Fruit fly (Drosophila melanogaster): ENCODE data around the gene CG14573.

The CG14573 gene

DNA sequence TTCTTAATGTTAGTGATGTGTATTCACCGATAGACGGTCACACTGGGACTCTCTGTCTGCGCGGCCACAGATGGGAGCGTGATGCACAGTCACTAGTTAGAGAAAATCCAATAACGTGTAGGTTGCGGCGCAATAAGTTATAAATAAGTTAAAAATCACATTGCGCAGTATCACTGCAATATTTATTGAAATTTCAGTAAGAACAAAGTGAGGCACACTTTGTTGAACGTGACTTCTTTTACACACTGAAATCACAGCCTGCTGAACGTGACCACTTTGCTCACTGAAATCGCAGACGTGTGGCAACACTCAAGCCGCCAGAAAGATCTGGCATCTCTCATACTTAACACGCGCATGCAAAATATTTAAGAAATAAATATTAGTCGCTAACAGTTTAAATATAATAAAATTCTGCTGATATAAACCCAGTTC lies 5.3 kb upstream of the CG14573 start, which contains the start of the genes CG11247 and Polr2H (continued):
- TF ChIP-seq HLH54F (GFP tag; optimal IDR thresholded peaks at IDR 0.05) (peak; percentile 97), Hand (GFP tag; optimal IDR thresholded peaks at IDR 0.05) (no peak), CG13424 (tag; optimal IDR thresholded peaks at IDR 0.05) (peak; percentile 89), CTCF (GFP tag; optimal IDR thresholded peaks at IDR 0.05) (no peak), CG3163 (GFP tag; optimal IDR thresholded peaks at IDR 0.05) (peak; percentile 80), CG17361 (GFP tag; IDR thresholded peaks at IDR 0.05) (peak; percentile 93), zfh2 (GFP tag; optimal IDR thresholded peaks at IDR 0.05) (peak; percentile 97), nau (GFP tag; optimal IDR thresholded peaks at IDR 0.05) (peak; percentile 59), Ptx1 (GFP tag; IDR thresholded peaks at IDR 0.05) (peak; percentile 96), Neu2 (GFP tag; optimal IDR thresholded peaks at IDR 0.05; ENCODE audit: borderline replicate concordance) (peak; percentile 81), gsb-n (tag; optimal IDR thresholded peaks at IDR 0.05) (peak; percentile 72), Hmx (GFP tag; optimal IDR thresholded peaks at IDR 0.05) (peak; percentile 76), Bteb2 (GFP tag; optimal IDR thresholded peaks at IDR 0.05) (peak; percentile 80), CG2202 (tag; optimal IDR thresholded peaks at IDR 0.05) (peak; percentile 53), Tbp (GFP tag; optimal IDR thresholded peaks at IDR 0.05) (no peak), CG17829 (tag; optimal IDR thresholded peaks at IDR 0.05) (peak; percentile 89), sc (optimal IDR thresholded peaks at IDR 0.05) (no peak), sc (GFP tag; optimal IDR thresholded peaks at IDR 0.05) (peak; percentile 53), danr (GFP tag; IDR thresholded peaks at IDR 0.05) (peak; percentile 89), fd64A (GFP tag; optimal IDR thresholded peaks at IDR 0.05) (peak; percentile 18), CG10979 (tag; optimal IDR thresholded peaks at IDR 0.05) (peak; percentile 81), fru (optimal IDR thresholded peaks at IDR 0.05) (no peak), CG8944 (GFP tag; optimal IDR thresholded peaks at IDR 0.05) (peak; percentile 95), tx (GFP tag; optimal IDR thresholded peaks at IDR 0.05) (peak; percentile 96), CG11695 (GFP tag; IDR thresholded peaks at IDR 0.05) (peak; percentile 76; the same call in 2 of the 3 replicates), CG13775 (GFP tag; optimal IDR thresholded peaks at IDR 0.05) (peak; percentile 93), Mrtf (GFP tag; IDR thresholded peaks at IDR 0.05) (peak; percentile 90), tap (tag; optimal IDR thresholded peaks at IDR 0.05) (no peak), salm (tag; optimal IDR thresholded peaks at IDR 0.05) (peak; percentile 30), phol (tag; optimal IDR thresholded peaks at IDR 0.05) (peak; percentile 94), Atf3 (GFP tag; optimal IDR thresholded peaks at IDR 0.05) (peak; percentile 90), sens-2 (GFP tag; IDR thresholded peaks at IDR 0.05) (peak; percentile 72; the same call in 1 of the 2 replicates), pan (optimal IDR thresholded peaks at IDR 0.05) (no peak), pan (GFP tag; optimal IDR thresholded peaks at IDR 0.05 in 1 of 2, IDR thresholded peaks at IDR 0.05 in 1 of 2) (peak in 1 of 2 experiments; percentile 90), Dref (GFP tag; IDR thresholded peaks at IDR 0.05) (peak; percentile 60), CG14441 (GFP tag; IDR thresholded peaks at IDR 0.05) (peak; percentile 94), kay (GFP tag; optimal IDR thresholded peaks at IDR 0.05) (peak; percentile 72), gcm (GFP tag; optimal IDR thresholded peaks at IDR 0.05) (peak; percentile 41), CG14050 (GFP tag; IDR thresholded peaks at IDR 0.05) (peak; percentile 82), CG17385 (GFP tag; optimal IDR thresholded peaks at IDR 0.05) (peak; percentile 49), unc-4 (GFP tag; IDR thresholded peaks at IDR 0.05; ENCODE audit: partially characterized antibody) (peak; percentile 73), CG7963 (GFP tag; IDR thresholded peaks at IDR 0.05; ENCODE audit: partially characterized antibody) (peak; percentile 25; the same call in 1 of the 3 replicates), chm (GFP tag; IDR thresholded peaks at IDR 0.05) (peak; percentile 82), fd3F (GFP tag; optimal IDR thresholded peaks at IDR 0.05) (peak; percentile 79), mam (GFP tag; optimal IDR thresholded peaks at IDR 0.05) (peak; percentile 98), CG2116 (GFP tag; optimal IDR thresholded peaks at IDR 0.05) (peak; percentile 83), org-1 (GFP tag; optimal IDR thresholded peaks at IDR 0.05) (peak; percentile 62), br (optimal IDR thresholded peaks at IDR 0.05) (no peak), jing (GFP tag; optimal IDR thresholded peaks at IDR 0.05) (peak; percentile 79), CG8924 (tag; optimal IDR thresholded peaks at IDR 0.05) (peak; percentile 83), sisA (GFP tag; IDR thresholded peaks at IDR 0.05) (peak; percentile 97), zf30C (GFP tag; optimal IDR thresholded peaks at IDR 0.05) (no peak), Gsc (GFP tag; IDR thresholded peaks at IDR 0.05) (peak; percentile 86)
